In genomic region chrX:17495244-17495798, dm6 we compare ENCODE assay signal across 3 fruit fly cellular contexts.
A peak's percentile ranks its signal among the peaks of the same experiment; 100 is the strongest.
TF ChIP-seq lines count a peak whose summit lies in the region.

No protein-coding gene starts in this region.

- TF ChIP-seq CTCF in whole organism, embryonic (GFP tag; optimal IDR thresholded peaks at IDR 0.05; lab: Kevin White, UChicago): no peak

TF ChIP-seq in whole organism, embryonic, 481 proteins besides CTCF, POLR2A, EP300 and RAD21 (continues in another document):
- TF ChIP-seq seq (GFP tag; IDR thresholded peaks at IDR 0.05; lab: Robert Waterston, UW) (no peak), CG10959 (GFP tag; IDR thresholded peaks at IDR 0.05; lab: Robert Waterston, UW) (0 out of 2 replicates have a peak, but pooled peaks have one; percentile 38), ci (GFP tag; IDR thresholded peaks at IDR 0.05; lab: Robert Waterston, UW) (peak; percentile 19; the same call in 1 of the 3 replicates), CG18599 (GFP tag; optimal IDR thresholded peaks at IDR 0.05; lab: Kevin White, UChicago) (peak; percentile 7), gem (tag; optimal IDR thresholded peaks at IDR 0.05; lab: Kevin White, UChicago) (peak; percentile 49), dan (GFP tag; IDR thresholded peaks at IDR 0.05; lab: Robert Waterston, UW) (no peak), Fer3 (tag; optimal IDR thresholded peaks at IDR 0.05; lab: Kevin White, UChicago) (peak; percentile 0), Xrp1 (GFP tag; IDR thresholded peaks at IDR 0.05; lab: Robert Waterston, UW) (peak; percentile 54; the same call in 1 of the 2 replicates), tna (GFP tag; IDR thresholded peaks at IDR 0.05; lab: Robert Waterston, UW; ENCODE audit: partially characterized antibody) (no peak), CG2712 (tag; optimal IDR thresholded peaks at IDR 0.05; lab: Kevin White, UChicago) (peak; percentile 39), Ptx1 (GFP tag; IDR thresholded peaks at IDR 0.05; lab: Robert Waterston, UW) (peak; percentile 40), CG7839 (tag; optimal IDR thresholded peaks at IDR 0.05; lab: Kevin White, UChicago) (peak; percentile 43), lmd (GFP tag; IDR thresholded peaks at IDR 0.05; lab: Robert Waterston, UW) (peak; percentile 28; the same call in 1 of the 2 replicates), CG6689 (GFP tag; IDR thresholded peaks at IDR 0.05; lab: Robert Waterston, UW) (peak; percentile 40; the same call in 1 of the 2 replicates), crc (GFP tag; optimal IDR thresholded peaks at IDR 0.05; lab: Kevin White, UChicago) (no peak), CG6791 (GFP tag; IDR thresholded peaks at IDR 0.05; lab: Robert Waterston, UW; ENCODE audit: partially characterized antibody) (peak; percentile 59; the same call in 1 of the 3 replicates), CG3065 (GFP tag; optimal IDR thresholded peaks at IDR 0.05; lab: Kevin White, UChicago) (no peak), row (GFP tag; IDR thresholded peaks at IDR 0.05; lab: Robert Waterston, UW) (peak; percentile 50; the same call in 2 of the 3 replicates), CG32532 (GFP tag; IDR thresholded peaks at IDR 0.05; lab: Robert Waterston, UW) (peak; percentile 23; the same call in 1 of the 2 replicates), CG14667 (GFP tag; IDR thresholded peaks at IDR 0.05; lab: Robert Waterston, UW) (0 out of 2 replicates have a peak, but pooled peaks have one; percentile 11), CG12769 (tag; optimal IDR thresholded peaks at IDR 0.05; lab: Kevin White, UChicago) (no peak), Sox100B (GFP tag; optimal IDR thresholded peaks at IDR 0.05; lab: Kevin White, UChicago) (peak; percentile 15), Ssrp (tag; optimal IDR thresholded peaks at IDR 0.05; lab: Kevin White, UChicago) (peak; percentile 9), slbo (GFP tag; IDR thresholded peaks at IDR 0.05; lab: Robert Waterston, UW) (peak; percentile 40; the same call in 1 of the 2 replicates), CG7786 (GFP tag; optimal IDR thresholded peaks at IDR 0.05; lab: Kevin White, UChicago) (no peak), CG13894 (tag; optimal IDR thresholded peaks at IDR 0.05; lab: Kevin White, UChicago) (peak; percentile 21), Meics (GFP tag; optimal IDR thresholded peaks at IDR 0.05; lab: Kevin White, UChicago) (peak; percentile 72), CG11695 (GFP tag; IDR thresholded peaks at IDR 0.05; lab: Robert Waterston, UW) (peak; percentile 32; the same call in 1 of the 3 replicates)

TF ChIP-seq in whole organism, prepupa, 60 proteins besides CTCF, POLR2A, EP300 and RAD21 (continues in another document):
- TF ChIP-seq spab (GFP tag; optimal IDR thresholded peaks at IDR 0.05; lab: Kevin White, UChicago) (peak; percentile 12), CG15336 (GFP tag; IDR thresholded peaks at IDR 0.05; lab: Robert Waterston, UW) (no peak), Hr39 (GFP tag; optimal IDR thresholded peaks at IDR 0.05; lab: Kevin White, UChicago) (no peak), dac (GFP tag; optimal IDR thresholded peaks at IDR 0.05; lab: Kevin White, UChicago) (no peak), CG32006 (GFP tag; optimal IDR thresholded peaks at IDR 0.05; lab: Kevin White, UChicago) (peak; percentile 42), CG7368 (GFP tag; optimal IDR thresholded peaks at IDR 0.05; lab: Kevin White, UChicago) (no peak), CG11902 (GFP tag; optimal IDR thresholded peaks at IDR 0.05; lab: Kevin White, UChicago) (no peak), cyc (GFP tag; optimal IDR thresholded peaks at IDR 0.05; lab: Kevin White, UChicago) (no peak), CG8632 (GFP tag; optimal IDR thresholded peaks at IDR 0.05; lab: Kevin White, UChicago) (peak; percentile 9), Eip78C (GFP tag; lab: Kevin White, UChicago) (peak; percentile 72), CG1621 (tag; optimal IDR thresholded peaks at IDR 0.05; lab: Kevin White, UChicago) (no peak), Smox (GFP tag; optimal IDR thresholded peaks at IDR 0.05; lab: Kevin White, UChicago) (no peak), Sox14 (GFP tag; optimal IDR thresholded peaks at IDR 0.05; lab: Kevin White, UChicago) (no peak), CG11294 (GFP tag; IDR thresholded peaks at IDR 0.05; lab: Robert Waterston, UW) (no peak), CG3919 (GFP tag; optimal IDR thresholded peaks at IDR 0.05; lab: Kevin White, UChicago) (peak; percentile 48), CG10669 (GFP tag; optimal IDR thresholded peaks at IDR 0.05; lab: Kevin White, UChicago) (peak; percentile 37), Gug (GFP tag; IDR thresholded peaks at IDR 0.05; lab: Robert Waterston, UW) (0 out of 2 replicates have a peak, but pooled peaks have one; percentile 19), pdm3 (GFP tag; optimal IDR thresholded peaks at IDR 0.05; lab: Kevin White, UChicago) (peak; percentile 35), vri (GFP tag; optimal IDR thresholded peaks at IDR 0.05; lab: Kevin White, UChicago) (no peak), Sox102F (GFP tag; optimal IDR thresholded peaks at IDR 0.05; lab: Kevin White, UChicago) (no peak), CG10631 (GFP tag; optimal IDR thresholded peaks at IDR 0.05; lab: Kevin White, UChicago) (peak; percentile 29), Ets96B (tag; optimal IDR thresholded peaks at IDR 0.05; lab: Kevin White, UChicago) (peak; percentile 35), Hr38 (GFP tag; optimal IDR thresholded peaks at IDR 0.05; lab: Kevin White, UChicago) (no peak), CG11762 (GFP tag; optimal IDR thresholded peaks at IDR 0.05; lab: Kevin White, UChicago; ENCODE audit: insufficient read depth) (peak; percentile 17), eg (GFP tag; IDR thresholded peaks at IDR 0.05; lab: Robert Waterston, UW) (0 out of 3 replicates have a peak, but pooled peaks have one; percentile 53), Eip75B (GFP tag; optimal IDR thresholded peaks at IDR 0.05; lab: Kevin White, UChicago) (no peak), dsx (GFP tag; optimal IDR thresholded peaks at IDR 0.05; lab: Kevin White, UChicago; ENCODE audit: poor library complexity, severe bottlenecking) (peak; percentile 14), CG8319 (GFP tag; optimal IDR thresholded peaks at IDR 0.05; lab: Kevin White, UChicago) (peak; percentile 16), CG6163 (GFP tag; IDR thresholded peaks at IDR 0.05; lab: Robert Waterston, UW) (peak; percentile 29; the same call in 1 of the 3 replicates), acj6 (GFP tag; optimal IDR thresholded peaks at IDR 0.05; lab: Kevin White, UChicago) (peak; percentile 15), CG6792 (GFP tag; optimal IDR thresholded peaks at IDR 0.05; lab: Kevin White, UChicago) (no peak)

TF ChIP-seq in whole organism, pupa, 21 proteins besides CTCF, POLR2A, EP300 and RAD21:
- TF ChIP-seq CG9948 (tag; optimal IDR thresholded peaks at IDR 0.05; lab: Kevin White, UChicago): peak; percentile 30
- no peak for TF ChIP-seq D1 (tag; optimal IDR thresholded peaks at IDR 0.05; lab: Kevin White, UChicago)
- TF ChIP-seq CG8301 (tag; optimal IDR thresholded peaks at IDR 0.05; lab: Kevin White, UChicago): peak; percentile 36
- TF ChIP-seq CG32121 (GFP tag; IDR thresholded peaks at IDR 0.05; lab: Robert Waterston, UW): no peak
- TF ChIP-seq Pif1B (GFP tag; optimal IDR thresholded peaks at IDR 0.05; lab: Kevin White, UChicago): no peak
- peak; percentile 2 for TF ChIP-seq EcR (GFP tag; optimal IDR thresholded peaks at IDR 0.05; lab: Kevin White, UChicago)
- TF ChIP-seq CG17806 (tag; optimal IDR thresholded peaks at IDR 0.05; lab: Kevin White, UChicago): peak; percentile 33
- TF ChIP-seq CG14655 (GFP tag; optimal IDR thresholded peaks at IDR 0.05; lab: Kevin White, UChicago): peak; percentile 58
- TF ChIP-seq CG4496 (GFP tag; IDR thresholded peaks at IDR 0.05; lab: Robert Waterston, UW): no peak; the same call in 2 of the 3 replicates
- peak; percentile 62 for TF ChIP-seq CG8159 (tag; optimal IDR thresholded peaks at IDR 0.05; lab: Kevin White, UChicago)
- TF ChIP-seq CG15710 (tag; optimal IDR thresholded peaks at IDR 0.05; lab: Kevin White, UChicago): peak; percentile 22
- TF ChIP-seq CG13204 (GFP tag; optimal IDR thresholded peaks at IDR 0.05; lab: Kevin White, UChicago): no peak
- peak; percentile 4 for TF ChIP-seq Pif1A (GFP tag; optimal IDR thresholded peaks at IDR 0.05; lab: Kevin White, UChicago)
- no peak for TF ChIP-seq Snoo (tag; optimal IDR thresholded peaks at IDR 0.05; lab: Kevin White, UChicago)
- 0 out of 2 replicates have a peak, but pooled peaks have one; percentile 7 for TF ChIP-seq rn (GFP tag; IDR thresholded peaks at IDR 0.05; lab: Robert Waterston, UW)
- TF ChIP-seq CG12605 (GFP tag; IDR thresholded peaks at IDR 0.05; lab: Robert Waterston, UW): peak; percentile 24; the same call in 1 of the 2 replicates

Comparison
In these comparisons a context has a peak if more than half of its experiments do, and no peak if none do; other contexts are left out.
1. Of the 7 proteins assayed by ChIP-seq in both whole organism, embryonic and whole organism, prepupa: peak only in whole organism, embryonic: Blimp-1 and Sox102F; only in whole organism, prepupa: Gug; in both: none; in neither: 4.